Worm (Caenorhabditis elegans): ENCODE measurements around the gene sea-2.

DNA sequence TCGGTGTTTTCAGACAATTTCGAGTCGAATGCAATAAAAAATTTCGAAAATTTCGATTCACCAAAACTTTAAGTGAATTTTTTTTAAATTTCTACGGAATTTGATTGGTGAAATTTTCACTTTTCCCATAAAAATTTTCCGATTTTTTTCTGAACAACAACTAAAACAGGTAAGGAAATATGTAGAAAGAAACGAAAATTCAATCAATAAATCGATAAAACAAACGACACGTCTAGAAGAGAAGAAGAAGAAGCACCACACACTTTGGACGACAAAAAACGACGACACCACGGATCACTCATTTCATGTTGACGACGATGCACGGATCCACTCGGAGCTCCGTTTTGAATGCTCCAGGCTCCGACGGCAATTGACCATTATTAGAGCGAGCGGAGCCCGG, 27.5 kb upstream of the sea-2 start:
- no peak for TF ChIP-seq ahr-1 (tag; optimal IDR thresholded peaks at IDR 0.05)
- TF ChIP-seq rnt-1 (tag; optimal IDR thresholded peaks at IDR 0.05) = no peak
- TF ChIP-seq K09A11.1 (tag; optimal IDR thresholded peaks at IDR 0.05; ENCODE audit: insufficient read depth) = no peak
- no peak for TF ChIP-seq T23F11.4 (GFP tag; optimal IDR thresholded peaks at IDR 0.05)
- no peak for TF ChIP-seq ceh-2 (tag; optimal IDR thresholded peaks at IDR 0.05)
- no peak for TF ChIP-seq ama-1 (optimal IDR thresholded peaks at IDR 0.05)
- no peak for TF ChIP-seq fkh-10 (GFP tag; optimal IDR thresholded peaks at IDR 0.05)

Data from whole organism, late embryonic.